Fruit fly (Drosophila melanogaster) Kc167 (cell line): ENCODE measurements around the gene CG8206.

Experiments used
- insv ChIP-seq: fragments of >200 bp; optimal IDR thresholded peaks from 3 replicates; lab custom pipeline; 2018; ENCODE audit warnings: missing external identifiers
- ttk ChIP-seq: sonication (Bioruptor generic); optimal IDR thresholded peaks from 2 replicates; lab custom pipeline; 2017; ENCODE audit warnings: missing external identifiers

DNA sequence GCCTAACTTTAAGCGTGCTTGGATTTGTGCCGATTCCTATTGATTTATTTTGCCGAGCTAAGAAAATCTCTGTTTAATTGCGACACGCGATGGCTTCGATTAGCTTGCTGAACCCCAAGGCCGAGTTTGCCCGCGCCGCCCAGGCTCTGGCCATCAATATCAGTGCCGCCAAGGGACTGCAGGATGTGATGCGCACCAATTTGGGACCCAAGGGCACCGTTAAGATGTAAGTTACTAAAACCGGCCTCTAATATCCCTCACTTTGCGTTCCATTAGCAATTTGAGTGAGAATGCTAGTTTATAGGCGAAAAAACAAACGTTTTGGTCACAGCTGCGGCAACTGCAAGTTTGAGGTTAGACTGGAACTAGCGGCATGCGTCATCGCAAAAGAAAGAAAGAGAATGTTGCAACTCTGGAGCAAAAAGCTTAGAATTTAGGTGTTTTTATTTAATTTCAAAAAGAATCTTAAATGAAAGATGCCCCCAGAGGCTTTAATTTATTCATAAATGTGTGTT lies 7.7 kb downstream of the CG8206 start:
- TF ChIP-seq ttk (lab: Kevin White, UChicago) = no peak
- TF ChIP-seq insv (lab: Kevin White, UChicago) = no peak
